Worm (Caenorhabditis elegans) whole organism, L1 larva: ENCODE measurements around the gene F54A3.2.

ENCODE experiments used
- C16A3.4 ChIP-seq: fragments of 150-350 bp; optimal IDR thresholded peaks from 2 replicates; lab custom pipeline; 2014; ENCODE audit warnings: missing biosample characterization, missing genetic modification characterization
- C34B4.2 ChIP-seq: sonication (generic microtip); optimal IDR thresholded peaks from 2 replicates; lab custom pipeline; 2017; ENCODE audit warnings: mild to moderate bottlenecking, missing genetic modification characterization, missing compliant biosample characterization
- F16B12.6 ChIP-seq: fragments of 150-350 bp; optimal IDR thresholded peaks from 2 replicates; lab custom pipeline; 2014; ENCODE audit warnings: missing biosample characterization, missing genetic modification characterization
- aha-1 ChIP-seq: fragments of 150-350 bp; optimal IDR thresholded peaks from 2 replicates; lab custom pipeline; 2014; ENCODE audit warnings: missing biosample characterization, missing genetic modification characterization
- aly-2 ChIP-seq: fragments of 150-350 bp; optimal IDR thresholded peaks from 2 replicates; lab custom pipeline; 2014; ENCODE audit warnings: missing biosample characterization, missing genetic modification characterization
- blmp-1 ChIP-seq: fragments of 150-350 bp; optimal IDR thresholded peaks from 2 replicates; lab custom pipeline; 2014; ENCODE audit warnings: missing biosample characterization, missing genetic modification characterization
- egl-13 ChIP-seq: sonication (generic microtip); optimal IDR thresholded peaks from 2 replicates; lab custom pipeline; 2016; ENCODE audit warnings: missing genotype, missing genetic modification reagents, missing genetic modification characterization, missing compliant biosample characterization
- fkh-4 ChIP-seq: sonication (generic microtip); optimal IDR thresholded peaks from 2 replicates; lab custom pipeline; 2016; ENCODE audit warnings: missing compliant biosample characterization, missing genetic modification characterization, borderline replicate concordance
- fkh-8 ChIP-seq: sonication (generic microtip); optimal IDR thresholded peaks from 2 replicates; lab custom pipeline; 2016; ENCODE audit warnings: mild to moderate bottlenecking, missing genetic modification characterization, missing compliant biosample characterization
- hlh-17 ChIP-seq: fragments of 200-800 bp; sonication (Bioruptor generic); optimal IDR thresholded peaks from 2 replicates; lab custom pipeline; 2018; ENCODE audit warnings: missing genetic modification characterization, mild to moderate bottlenecking, missing compliant biosample characterization, moderate library complexity, borderline replicate concordance
- hpl-2 ChIP-seq: fragments of 150-350 bp; optimal IDR thresholded peaks from 2 replicates; lab custom pipeline; 2014; ENCODE audit warnings: missing biosample characterization, missing genetic modification reagents, missing genetic modification characterization
- isw-1 ChIP-seq: fragments of 200-800 bp; sonication (Bioruptor generic); IDR thresholded peaks from 2 replicates; pipeline ENCODE4 v1.3.6; 2022; ENCODE audit warnings: missing genetic modification characterization, missing compliant biosample characterization
- jun-1 ChIP-seq: fragments of 150-350 bp; optimal IDR thresholded peaks from 2 replicates; lab custom pipeline; 2014; ENCODE audit warnings: missing biosample characterization, missing genetic modification reagents, missing genetic modification characterization
- lin-13 ChIP-seq: fragments of 150-350 bp; optimal IDR thresholded peaks from 2 replicates; lab custom pipeline; 2014; ENCODE audit warnings: missing biosample characterization, missing genetic modification reagents, missing genetic modification characterization
- lin-14 ChIP-seq: fragments of 200-800 bp; sonication (Bioruptor generic); optimal IDR thresholded peaks from 2 replicates; lab custom pipeline; 2018; ENCODE audit warnings: mild to moderate bottlenecking, missing genetic modification characterization, moderate library complexity, missing compliant biosample characterization
- lin-39 ChIP-seq: fragments of 150-350 bp; optimal IDR thresholded peaks from 2 replicates; lab custom pipeline; 2014; ENCODE audit warnings: missing biosample characterization, missing genetic modification reagents, missing genetic modification characterization
- lir-3 ChIP-seq: sonication (generic microtip); optimal IDR thresholded peaks from 2 replicates; lab custom pipeline; 2016; ENCODE audit warnings: mild to moderate bottlenecking, missing genetic modification characterization, moderate library complexity, missing compliant biosample characterization; ENCODE audit not compliant: poor library complexity
- mep-1 ChIP-seq: fragments of 150-350 bp; optimal IDR thresholded peaks from 2 replicates; lab custom pipeline; 2014; ENCODE audit warnings: missing biosample characterization, missing genetic modification characterization
- nhr-11 ChIP-seq: fragments of 150-350 bp; optimal IDR thresholded peaks from 2 replicates; lab custom pipeline; 2014; ENCODE audit warnings: missing biosample characterization, missing genetic modification characterization
- nhr-19 ChIP-seq: fragments of 200-800 bp; sonication (Bioruptor generic); conservative IDR thresholded peaks from 2 replicates; pipeline ENCODE4 v1.3.6; 2022; ENCODE audit warnings: missing genetic modification characterization, missing compliant biosample characterization
- nhr-20 ChIP-seq: sonication (generic microtip); optimal IDR thresholded peaks from 2 replicates; lab custom pipeline; 2016; ENCODE audit warnings: mild to moderate bottlenecking, missing genetic modification characterization, missing compliant biosample characterization
- nhr-28 ChIP-seq: fragments of 150-350 bp; optimal IDR thresholded peaks from 2 replicates; lab custom pipeline; 2014; ENCODE audit warnings: missing biosample characterization, missing genetic modification characterization
- nhr-76 ChIP-seq: sonication (generic microtip); optimal IDR thresholded peaks from 2 replicates; lab custom pipeline; 2017; ENCODE audit warnings: missing biosample characterization, missing genetic modification characterization
- nhr-77 ChIP-seq: fragments of 150-350 bp; optimal IDR thresholded peaks from 2 replicates; lab custom pipeline; 2014; ENCODE audit warnings: missing biosample characterization, missing genetic modification characterization
- nhr-85 ChIP-seq: sonication (generic microtip); peaks from one replicate; lab custom pipeline; 2016; ENCODE audit warnings: missing genetic modification characterization, inconsistent platforms, missing compliant biosample characterization
- pag-3 ChIP-seq: sonication (generic microtip); optimal IDR thresholded peaks from 2 replicates; lab custom pipeline; 2017; ENCODE audit warnings: missing genetic modification characterization, mild to moderate bottlenecking, missing compliant biosample characterization, antibody characterized with exemption, borderline replicate concordance; ENCODE audit not compliant: insufficient read depth
- pax-3 ChIP-seq: fragments of 200-800 bp; sonication (Bioruptor generic); optimal IDR thresholded peaks from 2 replicates; lab custom pipeline; 2018; ENCODE audit warnings: mild to moderate bottlenecking, missing genetic modification characterization, moderate library complexity, missing compliant biosample characterization
- rnt-1 ChIP-seq: sonication (generic microtip); optimal IDR thresholded peaks from 2 replicates; lab custom pipeline; 2016; ENCODE audit warnings: mild to moderate bottlenecking, missing genetic modification characterization, moderate library complexity, missing compliant biosample characterization
- skn-1 ChIP-seq: fragments of 150-350 bp; optimal IDR thresholded peaks from 2 replicates; lab custom pipeline; 2014; ENCODE audit warnings: missing biosample characterization, missing genetic modification characterization
- snu-23 ChIP-seq: sonication (generic microtip); optimal IDR thresholded peaks from 2 replicates; lab custom pipeline; 2016; ENCODE audit warnings: missing genetic modification characterization, missing compliant biosample characterization
- sox-4 ChIP-seq: sonication (generic microtip); optimal IDR thresholded peaks from 2 replicates; lab custom pipeline; 2016; ENCODE audit warnings: missing genetic modification characterization, missing compliant biosample characterization
- sptf-1 ChIP-seq: fragments of 150-350 bp; optimal IDR thresholded peaks from 2 replicates; lab custom pipeline; 2014; ENCODE audit warnings: missing biosample characterization, missing genetic modification characterization
- sup-37 ChIP-seq: fragments of 200-800 bp; sonication (Bioruptor generic); optimal IDR thresholded peaks from 2 replicates; lab custom pipeline; 2018; ENCODE audit warnings: mild to moderate bottlenecking, missing genetic modification characterization, missing compliant biosample characterization
- tbx-2 ChIP-seq: sonication (generic microtip); optimal IDR thresholded peaks from 2 replicates; lab custom pipeline; 2016; ENCODE audit warnings: missing genetic modification characterization, missing compliant biosample characterization
- unc-130 ChIP-seq: fragments of 150-350 bp; optimal IDR thresholded peaks from 2 replicates; lab custom pipeline; 2017; ENCODE audit warnings: missing biosample characterization, missing genetic modification characterization, inconsistent platforms
- unc-30 ChIP-seq: sonication (generic microtip); optimal IDR thresholded peaks from 2 replicates; lab custom pipeline; 2017; ENCODE audit warnings: missing biosample characterization, missing genetic modification characterization
- unc-62 ChIP-seq: fragments of 150-350 bp; optimal IDR thresholded peaks from 2 replicates; lab custom pipeline; 2014; ENCODE audit warnings: missing biosample characterization, missing genetic modification reagents, missing genetic modification characterization
- zag-1 ChIP-seq: fragments of 150-350 bp; optimal IDR thresholded peaks from 2 replicates; lab custom pipeline; 2014; ENCODE audit warnings: missing biosample characterization, missing genetic modification characterization
- zip-4 ChIP-seq: fragments of 200-800 bp; sonication (Bioruptor generic); optimal IDR thresholded peaks from 2 replicates; lab custom pipeline; 2018; ENCODE audit warnings: mild to moderate bottlenecking, missing genetic modification characterization, moderate library complexity, missing compliant biosample characterization
- ztf-11 ChIP-seq, 2 experiments: sonication (generic microtip); optimal IDR thresholded peaks; 2 replicates each; lab custom pipeline; 2016 to 2017; ENCODE audit warnings: missing genetic modification characterization in 2 of 2, missing biosample characterization in 1 of 2, missing compliant biosample characterization in 1 of 2
- ztf-4 ChIP-seq: fragments of 150-350 bp; optimal IDR thresholded peaks from 2 replicates; lab custom pipeline; 2014; ENCODE audit warnings: missing biosample characterization, missing genetic modification characterization

F54A3.2 gene

DNA sequence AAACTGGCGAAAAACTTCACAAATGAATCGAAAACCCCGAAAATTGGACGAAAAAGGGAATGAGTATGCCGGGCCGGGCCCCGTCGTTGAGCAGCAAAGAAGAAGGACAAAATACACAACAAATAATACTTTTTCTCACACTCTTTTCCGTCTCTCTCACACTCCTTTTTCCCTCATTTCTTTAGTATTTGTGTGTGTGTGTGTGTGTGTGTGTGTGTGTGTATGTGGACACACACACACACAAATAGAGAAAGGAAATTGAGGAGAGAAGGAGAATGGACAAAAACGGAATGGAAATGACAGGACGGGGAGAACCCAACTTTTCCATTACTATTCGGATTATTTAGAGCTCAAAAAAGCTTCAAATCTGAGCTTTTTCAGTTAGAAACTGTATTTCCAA, 47.9 kb upstream of the F54A3.2 start (continued):
- TF ChIP-seq F16B12.6 (peak; percentile 41), zip-4 (GFP tag; lab: Kevin White, UChicago) (no peak), C16A3.4 (tag; lab: Kevin White, UChicago) (peak; percentile 69), tbx-2 (tag; lab: Kevin White, UChicago) (no peak), zag-1 (tag; lab: Kevin White, UChicago) (peak; percentile 39), snu-23 (GFP tag; lab: Kevin White, UChicago) (peak; percentile 54), blmp-1 (tag; lab: Kevin White, UChicago) (peak; percentile 39), nhr-85 (tag; lab: Kevin White, UChicago) (no peak), lin-39 (tag; lab: Kevin White, UChicago) (no peak), isw-1 (GFP tag; lab: Robert Waterston, UW) (no peak), pag-3 (tag; lab: Kevin White, UChicago) (no peak), sox-4 (tag; lab: Kevin White, UChicago) (no peak), ztf-4 (tag; lab: Kevin White, UChicago) (no peak), nhr-19 (GFP tag; lab: Robert Waterston, UW) (peak; percentile 22; the same call in 1 of the 2 replicates), rnt-1 (tag; lab: Kevin White, UChicago) (no peak), aly-2 (no peak), sup-37 (GFP tag; lab: Kevin White, UChicago) (no peak), unc-30 (no peak), nhr-77 (tag; lab: Kevin White, UChicago) (peak; percentile 58), pax-3 (tag; lab: Kevin White, UChicago) (no peak), sptf-1 (tag; lab: Kevin White, UChicago) (no peak), nhr-28 (tag; lab: Kevin White, UChicago) (no peak), unc-62 (GFP tag; lab: Kevin White, UChicago) (no peak), unc-130 (tag; lab: Kevin White, UChicago) (no peak), fkh-4 (tag; lab: Kevin White, UChicago) (no peak), ztf-11 (tag; optimal IDR thresholded peaks at IDR 0.05; lab: Kevin White, UChicago) (no peak), nhr-76 (tag; lab: Kevin White, UChicago) (no peak), fkh-8 (tag; lab: Kevin White, UChicago) (no peak), nhr-11 (tag; lab: Kevin White, UChicago) (no peak), skn-1 (no peak), egl-13 (tag; lab: Kevin White, UChicago) (no peak), jun-1 (tag; lab: Kevin White, UChicago) (no peak), C34B4.2 (tag; lab: Kevin White, UChicago) (no peak), hlh-17 (GFP tag; lab: Kevin White, UChicago) (no peak), hpl-2 (no peak)

DNA sequence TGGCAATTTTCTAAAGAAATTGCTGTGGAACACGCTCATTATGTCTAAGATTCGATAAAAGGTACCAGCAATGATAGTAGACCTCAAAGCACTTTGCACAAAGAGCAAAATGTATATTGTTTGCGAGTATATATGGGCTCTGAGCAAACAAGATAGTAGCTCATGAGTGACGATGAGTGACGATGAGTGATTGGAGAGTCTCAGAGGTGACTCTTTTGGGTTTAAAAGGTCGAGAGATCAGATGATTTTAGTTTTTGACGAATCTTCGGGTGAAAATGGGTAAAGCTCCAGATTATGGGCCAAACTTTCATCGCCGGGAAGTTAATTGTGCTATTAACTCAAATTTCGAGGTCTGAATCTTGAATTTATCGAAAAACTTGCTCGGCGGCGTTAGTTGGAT, 46.7 kb upstream of the F54A3.2 start:
- no peak for TF ChIP-seq aha-1
- no peak for TF ChIP-seq mep-1 (tag; lab: Kevin White, UChicago)
- no peak for TF ChIP-seq lin-13 (GFP tag; lab: Kevin White, UChicago)
- no peak for TF ChIP-seq fkh-4 (tag; lab: Kevin White, UChicago)
- TF ChIP-seq nhr-20 (tag; lab: Kevin White, UChicago): no peak
- no peak for TF ChIP-seq lir-3 (tag; lab: Kevin White, UChicago)
- TF ChIP-seq lin-14: peak; percentile 0
- TF ChIP-seq, all 84 proteins: peak for 1
